Worm (Caenorhabditis elegans): Measurements from ENCODE around the gene C25H3.14.

C25H3.14 gene

ce11 chrII:5651426-5651825 is 43.5 kb upstream of the C25H3.14 start:
- no peak for TF ChIP-seq fkh-4 (tag; optimal IDR thresholded peaks at IDR 0.05; ENCODE audit: borderline replicate concordance)
- TF ChIP-seq ets-5 (GFP tag; IDR thresholded peaks at IDR 0.05) = no peak
- TF ChIP-seq nhr-77 (tag; optimal IDR thresholded peaks at IDR 0.05) = no peak
- no peak for TF ChIP-seq lin-13 (GFP tag; optimal IDR thresholded peaks at IDR 0.05)
- no peak for TF ChIP-seq grh-1 (GFP tag; IDR thresholded peaks at IDR 0.05)
- no peak for TF ChIP-seq nhr-20 (tag; optimal IDR thresholded peaks at IDR 0.05)
- TF ChIP-seq efl-1 (optimal IDR thresholded peaks at IDR 0.05) = no peak
- peak in 1 of 2 experiments; percentile 35 for TF ChIP-seq efl-1 (GFP tag; optimal IDR thresholded peaks at IDR 0.05 in 1 of 2)

- TF ChIP-seq alr-1 (tag; optimal IDR thresholded peaks at IDR 0.05; ENCODE audit: borderline replicate concordance) = no peak
- TF ChIP-seq nhr-77 (tag; optimal IDR thresholded peaks at IDR 0.05) = no peak
These were observed 42.6 kb upstream of the C25H3.14 start, which contains the start of gene bli-2 for ce11 chrII:5652334-5652733. TSS of gene bli-2 (minus strand) at chrII:5652434.

- no peak for TF ChIP-seq ztf-4 (tag; optimal IDR thresholded peaks at IDR 0.05)
- no peak for TF ChIP-seq unc-130 (tag; optimal IDR thresholded peaks at IDR 0.05)
- TF ChIP-seq sup-37 (GFP tag; optimal IDR thresholded peaks at IDR 0.05) = no peak
These were observed 40.7 kb upstream of the C25H3.14 start, which contains the start of gene F59E12.1 for ce11 chrII:5654215-5654614. TSS of gene F59E12.1 (plus strand) at chrII:5654515.

ce11 chrII:5659675-5660074 is 35.2 kb upstream of the C25H3.14 start, which contains the start of gene fut-3:
TSS of gene fut-3 (minus strand) at chrII:5659775.
- no peak for TF ChIP-seq sup-37 (GFP tag; optimal IDR thresholded peaks at IDR 0.05)
- TF ChIP-seq efl-1 (optimal IDR thresholded peaks at IDR 0.05) = no peak
- peak in 1 of 2 experiments; percentile 39 for TF ChIP-seq efl-1 (GFP tag; optimal IDR thresholded peaks at IDR 0.05 in 1 of 2)

- TF ChIP-seq mab-9 (GFP tag; IDR thresholded peaks at IDR 0.05) (peak; percentile 27; the same call in 1 of the 2 replicates), fkh-10 (GFP tag; optimal IDR thresholded peaks at IDR 0.05) (no peak)
These were observed 34.7 kb upstream of the C25H3.14 start for ce11 chrII:5660155-5660554.

- TF ChIP-seq skn-1 (tag; optimal IDR thresholded peaks at IDR 0.05) (peak; percentile 84), dpl-1 (GFP tag; optimal IDR thresholded peaks at IDR 0.05) (peak; percentile 35 to 70 (median 60)), grh-1 (GFP tag; IDR thresholded peaks at IDR 0.05) (peak; percentile 66), nhr-47 (tag; optimal IDR thresholded peaks at IDR 0.05) (peak; percentile 94), sptf-1 (tag; optimal IDR thresholded peaks at IDR 0.05) (no peak), egl-27 (tag; optimal IDR thresholded peaks at IDR 0.05) (no peak), vab-15 (tag; optimal IDR thresholded peaks at IDR 0.05) (no peak), fos-1 (tag; optimal IDR thresholded peaks at IDR 0.05) (no peak), hlh-17 (GFP tag; optimal IDR thresholded peaks at IDR 0.05; ENCODE audit: borderline replicate concordance) (peak; percentile 54), nhr-20 (tag; optimal IDR thresholded peaks at IDR 0.05) (peak; percentile 90), aha-1 (tag; optimal IDR thresholded peaks at IDR 0.05) (peak; percentile 2), swsn-7 (tag; optimal IDR thresholded peaks at IDR 0.05) (peak; percentile 93), lin-39 (tag; optimal IDR thresholded peaks at IDR 0.05) (peak; percentile 38), hlh-4 (tag; optimal IDR thresholded peaks at IDR 0.05) (peak; percentile 20), sup-37 (GFP tag; optimal IDR thresholded peaks at IDR 0.05) (peak; percentile 82), lir-3 (tag; optimal IDR thresholded peaks at IDR 0.05; ENCODE audit: poor library complexity) (peak; percentile 53), lin-15B (tag; optimal IDR thresholded peaks at IDR 0.05) (peak; percentile 67), nhr-71 (tag; optimal IDR thresholded peaks at IDR 0.05) (peak; percentile 93), nhr-12 (tag; optimal IDR thresholded peaks at IDR 0.05) (no peak), C16A3.4 (tag; optimal IDR thresholded peaks at IDR 0.05) (peak; percentile 76), alr-1 (tag; optimal IDR thresholded peaks at IDR 0.05; ENCODE audit: borderline replicate concordance) (no peak), mep-1 (tag; optimal IDR thresholded peaks at IDR 0.05) (peak; percentile 74), fkh-10 (GFP tag; optimal IDR thresholded peaks at IDR 0.05) (peak; percentile 76), zip-4 (GFP tag; optimal IDR thresholded peaks at IDR 0.05) (peak; percentile 77), ets-5 (GFP tag; IDR thresholded peaks at IDR 0.05) (no peak), tlp-1 (tag; optimal IDR thresholded peaks at IDR 0.05) (no peak), blmp-1 (tag; optimal IDR thresholded peaks at IDR 0.05) (peak; percentile 44), dsc-1 (tag; optimal IDR thresholded peaks at IDR 0.05) (peak; percentile 93), zag-1 (tag; optimal IDR thresholded peaks at IDR 0.05) (no peak), mab-9 (GFP tag; IDR thresholded peaks at IDR 0.05) (peak; percentile 80), efl-1 (optimal IDR thresholded peaks at IDR 0.05) (peak; percentile 68 to 74), efl-1 (GFP tag; optimal IDR thresholded peaks at IDR 0.05 in 1 of 2) (peak; percentile 64 to 96)
These were observed 33.9 kb upstream of the C25H3.14 start, which contains the start of the genes ift-43 and mdt-26 for ce11 chrII:5660736-5661734. TSS of gene ift-43 (minus strand) at chrII:5660786. TSS of gene mdt-26 (plus strand) at chrII:5661181.

All from whole organism, L1 larva.